Fruit fly (Drosophila melanogaster) whole organism, embryonic: ENCODE data around the gene ZnT35C.

Source experiments
- Awh ChIP-seq: fragments of 200-800 bp; sonication (Bioruptor generic); IDR thresholded peaks from 2 replicates; pipeline ENCODE4, ENCODE4 v1.3.6; 2022; ENCODE audit warnings: missing biosample characterization, missing genetic modification characterization
- B-H1 ChIP-seq: fragments of 200-800 bp; sonication (Bioruptor generic); IDR thresholded peaks from 3 replicates; pipeline ENCODE4 v1.3.6; 2022; ENCODE audit warnings: missing biosample characterization, missing genetic modification characterization
- CG10959 ChIP-seq: fragments of 200-800 bp; sonication (Bioruptor generic); IDR thresholded peaks from 2 replicates; pipeline ENCODE4 v1.3.6; 2022; ENCODE audit warnings: missing biosample characterization, missing genetic modification characterization
- CG11560 ChIP-seq: fragments of 200-800 bp; sonication (Bioruptor generic); IDR thresholded peaks from 3 replicates; pipeline ENCODE4 v1.3.6; 2022; ENCODE audit warnings: missing biosample characterization, missing genetic modification characterization
- CG11696 ChIP-seq: fragments of 200-800 bp; sonication (Bioruptor generic); IDR thresholded peaks from 2 replicates; pipeline ENCODE4 v1.3.6; 2022; ENCODE audit warnings: missing biosample characterization, missing genetic modification characterization
- CG12071 ChIP-seq: fragments of 200-800 bp; sonication (Bioruptor generic); optimal IDR thresholded peaks from 3 replicates; lab custom pipeline; 2018; ENCODE audit warnings: missing biosample characterization, mild to moderate bottlenecking, missing genetic modification characterization
- CG14860 ChIP-seq: fragments of 200-800 bp; sonication (Bioruptor generic); IDR thresholded peaks from 3 replicates; pipeline ENCODE4 v1.3.6; 2022; ENCODE audit warnings: missing biosample characterization, missing genetic modification characterization; ENCODE audit not compliant: partially characterized antibody
- CG15479 ChIP-seq: fragments of 200-800 bp; sonication (Bioruptor generic); optimal IDR thresholded peaks from 3 replicates; lab custom pipeline; 2019; ENCODE audit warnings: missing biosample characterization, mild to moderate bottlenecking, missing genetic modification characterization, moderate library complexity
- CG16813 ChIP-seq: fragments of 200-800 bp; sonication (Bioruptor generic); IDR thresholded peaks from 3 replicates; pipeline ENCODE4 v1.3.6; 2022; ENCODE audit warnings: missing biosample characterization, missing genetic modification characterization; ENCODE audit not compliant: partially characterized antibody
- CG2116 ChIP-seq: fragments of 200-800 bp; sonication (Bioruptor generic); optimal IDR thresholded peaks from 3 replicates; lab custom pipeline; 2018; ENCODE audit warnings: missing biosample characterization, mild to moderate bottlenecking, missing genetic modification characterization
- CG30431 ChIP-seq: fragments of 200-800 bp; sonication (Bioruptor generic); optimal IDR thresholded peaks from 2 replicates; lab custom pipeline; 2017; ENCODE audit warnings: missing biosample characterization, missing genetic modification characterization
- CG31388 ChIP-seq: fragments of 200-800 bp; sonication (Bioruptor generic); optimal IDR thresholded peaks from 2 replicates; lab custom pipeline; 2016; ENCODE audit warnings: missing biosample characterization, missing genetic modification characterization
- CG43689 ChIP-seq: fragments of 200-800 bp; sonication (Bioruptor generic); IDR thresholded peaks from 2 replicates; pipeline ENCODE4 v1.3.6; 2022; ENCODE audit warnings: missing biosample characterization, missing genetic modification characterization
- CG4854 ChIP-seq: fragments of 200-800 bp; sonication (Bioruptor generic); optimal IDR thresholded peaks from 2 replicates; lab custom pipeline; 2016; ENCODE audit warnings: missing biosample characterization, missing genetic modification characterization, inconsistent platforms
- CG5245 ChIP-seq: fragments of 200-800 bp; sonication (Bioruptor generic); optimal IDR thresholded peaks from 3 replicates; lab custom pipeline; 2016; ENCODE audit warnings: missing biosample characterization, missing genetic modification characterization
- CG6791 ChIP-seq: fragments of 200-800 bp; sonication (Bioruptor generic); IDR thresholded peaks from 3 replicates; pipeline ENCODE4 v1.3.6; 2022; ENCODE audit warnings: missing biosample characterization, missing genetic modification characterization; ENCODE audit not compliant: partially characterized antibody
- CG8359 ChIP-seq: fragments of 200-800 bp; sonication (Bioruptor generic); optimal IDR thresholded peaks from 2 replicates; lab custom pipeline; 2017; ENCODE audit warnings: missing biosample characterization, mild to moderate bottlenecking, missing genetic modification characterization, borderline replicate concordance
- CG9215 ChIP-seq: fragments of 200-800 bp; sonication (Bioruptor generic); IDR thresholded peaks from 2 replicates; pipeline ENCODE4 v1.3.6; 2022; ENCODE audit warnings: missing biosample characterization, missing genetic modification characterization
- CG9437 ChIP-seq: fragments of 200-800 bp; sonication (Bioruptor generic); optimal IDR thresholded peaks from 2 replicates; lab custom pipeline; 2018; ENCODE audit warnings: missing biosample characterization, mild to moderate bottlenecking, missing genetic modification characterization
- CG9727 ChIP-seq: fragments of 200-800 bp; sonication (Bioruptor generic); optimal IDR thresholded peaks from 3 replicates; lab custom pipeline; 2017; ENCODE audit warnings: missing biosample characterization, mild to moderate bottlenecking, missing genetic modification characterization
- Dip3 ChIP-seq: fragments of 200-800 bp; sonication (Bioruptor generic); optimal IDR thresholded peaks from 3 replicates; lab custom pipeline; 2016; ENCODE audit warnings: missing biosample characterization, missing genetic modification characterization
- Elba2 ChIP-seq: fragments of 200-800 bp; sonication (Bioruptor generic); optimal IDR thresholded peaks from 3 replicates; lab custom pipeline; 2016; ENCODE audit warnings: missing biosample characterization, missing genetic modification characterization
- Ets65A ChIP-seq: fragments of 200-800 bp; sonication (Bioruptor generic); peaks from one replicate; lab custom pipeline; 2016; ENCODE audit warnings: missing biosample characterization, missing genetic modification characterization
- GATAe ChIP-seq: fragments of 200-800 bp; sonication (Bioruptor generic); conservative IDR thresholded peaks from 2 replicates; pipeline ENCODE4 v1.3.6; 2022; ENCODE audit warnings: missing biosample characterization, missing genetic modification characterization
- HLH4C ChIP-seq: fragments of 200-800 bp; sonication (Bioruptor generic); IDR thresholded peaks from 3 replicates; pipeline ENCODE4 v1.3.6; 2022; ENCODE audit warnings: missing biosample characterization, missing genetic modification characterization; ENCODE audit not compliant: partially characterized antibody
- Hr39 ChIP-seq: fragments of >200 bp; optimal IDR thresholded peaks from 2 replicates; lab custom pipeline; 2017
- Lhr ChIP-seq: fragments of 200-800 bp; sonication (Bioruptor generic); optimal IDR thresholded peaks from 3 replicates; lab custom pipeline; 2017; ENCODE audit warnings: mild to moderate bottlenecking, missing biosample characterization, missing genetic modification reagents, missing genetic modification characterization
- MBD-R2 ChIP-seq: fragments of 200-800 bp; sonication (Bioruptor generic); IDR thresholded peaks from 2 replicates; pipeline ENCODE4 v1.3.6; 2022; ENCODE audit warnings: missing biosample characterization, missing genetic modification characterization
- Sry-δ ChIP-seq: fragments of 200-800 bp; sonication (Bioruptor generic); optimal IDR thresholded peaks from 2 replicates; lab custom pipeline; 2016; ENCODE audit warnings: missing biosample characterization, missing genetic modification characterization
- ac ChIP-seq: fragments of 200-800 bp; sonication (Bioruptor generic); optimal IDR thresholded peaks from 3 replicates; lab custom pipeline; 2017; ENCODE audit warnings: missing biosample characterization, mild to moderate bottlenecking, missing genetic modification characterization
- bbx ChIP-seq: fragments of 200-800 bp; sonication (Bioruptor generic); IDR thresholded peaks from 2 replicates; pipeline ENCODE4 v1.3.6; 2022; ENCODE audit warnings: missing biosample characterization, missing genetic modification characterization; ENCODE audit not compliant: partially characterized antibody
- bigmax ChIP-seq: fragments of 200-800 bp; sonication (Bioruptor generic); optimal IDR thresholded peaks from 2 replicates; lab custom pipeline; 2018; ENCODE audit warnings: missing biosample characterization, mild to moderate bottlenecking, missing genetic modification characterization
- btn ChIP-seq: fragments of 200-800 bp; sonication (Bioruptor generic); optimal IDR thresholded peaks from 2 replicates; lab custom pipeline; 2016; ENCODE audit warnings: missing biosample characterization, missing genetic modification characterization
- cg ChIP-seq: fragments of 200-800 bp; sonication (Bioruptor generic); optimal IDR thresholded peaks from 3 replicates; lab custom pipeline; 2019; ENCODE audit warnings: missing biosample characterization, mild to moderate bottlenecking, missing genetic modification characterization, moderate library complexity
- dimm ChIP-seq: fragments of 200-800 bp; sonication (Bioruptor generic); IDR thresholded peaks from 2 replicates; pipeline ENCODE4 v1.3.6; 2022; ENCODE audit warnings: missing biosample characterization, missing genetic modification characterization
- fu2 ChIP-seq: fragments of 200-800 bp; sonication (Bioruptor generic); optimal IDR thresholded peaks from 2 replicates; lab custom pipeline; 2016; ENCODE audit warnings: missing biosample characterization, missing genetic modification characterization
- grn ChIP-seq: fragments of 200-800 bp; sonication (Bioruptor generic); optimal IDR thresholded peaks from 3 replicates; lab custom pipeline; 2017; ENCODE audit warnings: missing biosample characterization, missing genetic modification characterization
- hth ChIP-seq: fragments of >200 bp; optimal IDR thresholded peaks from 2 replicates; lab custom pipeline; 2017; ENCODE audit warnings: inconsistent platforms
- inv ChIP-seq: fragments of 200-800 bp; sonication (Bioruptor generic); IDR thresholded peaks from 2 replicates; pipeline ENCODE4 v1.3.6; 2022; ENCODE audit warnings: missing biosample characterization, missing genetic modification characterization; ENCODE audit not compliant: partially characterized antibody
- nerfin-1 ChIP-seq: fragments of 200-800 bp; sonication (Bioruptor generic); optimal IDR thresholded peaks from 3 replicates; lab custom pipeline; 2019; ENCODE audit warnings: missing biosample characterization, mild to moderate bottlenecking, missing genetic modification characterization, moderate library complexity
- nerfin-2 ChIP-seq: fragments of 200-800 bp; sonication (Bioruptor generic); IDR thresholded peaks from 2 replicates; pipeline ENCODE4 v1.3.6; 2022; ENCODE audit warnings: missing biosample characterization, missing genetic modification characterization; ENCODE audit not compliant: partially characterized antibody
- otp ChIP-seq: fragments of 200-800 bp; sonication (Bioruptor generic); IDR thresholded peaks from 3 replicates; pipeline ENCODE4, ENCODE4 v1.3.6; 2022; ENCODE audit warnings: missing biosample characterization, missing genetic modification characterization
- scrt ChIP-seq: fragments of 200-800 bp; sonication (Bioruptor generic); optimal IDR thresholded peaks from 2 replicates; lab custom pipeline; 2018; ENCODE audit warnings: missing biosample characterization, mild to moderate bottlenecking, missing genetic modification characterization, moderate library complexity
- sens ChIP-seq: fragments of 200-800 bp; sonication (Bioruptor generic); peaks from one replicate; lab custom pipeline; 2016; ENCODE audit warnings: missing biosample characterization, missing genetic modification characterization
- tap ChIP-seq: fragments of 200-800 bp; optimal IDR thresholded peaks from 3 replicates; lab custom pipeline; 2019; ENCODE audit warnings: missing biosample characterization, mild to moderate bottlenecking, missing genetic modification characterization, moderate library complexity
- tin ChIP-seq: fragments of 200-800 bp; sonication (Bioruptor generic); optimal IDR thresholded peaks from 3 replicates; lab custom pipeline; 2016; ENCODE audit warnings: missing biosample characterization, missing genetic modification characterization
- tna ChIP-seq: fragments of 200-800 bp; sonication (Bioruptor generic); IDR thresholded peaks from 2 replicates; pipeline ENCODE4 v1.3.6; 2022; ENCODE audit warnings: missing biosample characterization, missing genetic modification characterization; ENCODE audit not compliant: partially characterized antibody
- unpg ChIP-seq: fragments of 200-800 bp; sonication (Bioruptor generic); optimal IDR thresholded peaks from 3 replicates; lab custom pipeline; 2018; ENCODE audit warnings: missing biosample characterization, mild to moderate bottlenecking, missing genetic modification characterization, moderate library complexity

Gene ZnT35C

dm6 chr2L:15248163-15249005, 870 bp upstream of the ZnT35C start, which contains the start of gene dao (continued):
- TF ChIP-seq Awh (GFP tag; lab: Robert Waterston, UW) = no peak; the same call in 1 of the 2 replicates
- TF ChIP-seq Sry-δ (GFP tag; lab: Kevin White, UChicago) = peak; percentile 94
- peak; percentile 18 for TF ChIP-seq fu2
- peak; percentile 68 for TF ChIP-seq tin (GFP tag; lab: Kevin White, UChicago)
- no peak for TF ChIP-seq grn (GFP tag; lab: Kevin White, UChicago)
- TF ChIP-seq CG43689 = no peak
- TF ChIP-seq hth (lab: Kevin White, UChicago) = no peak
- no peak for TF ChIP-seq otp
- no peak for TF ChIP-seq CG12071 (GFP tag; lab: Kevin White, UChicago)
- TF ChIP-seq tna (GFP tag; lab: Robert Waterston, UW) = peak; percentile 36; the same call in 1 of the 2 replicates
- TF ChIP-seq CG8359 (GFP tag; lab: Kevin White, UChicago) = no peak
- TF ChIP-seq nerfin-1 (tag; lab: Kevin White, UChicago) = peak; percentile 11
- TF ChIP-seq CG15479 (GFP tag; lab: Kevin White, UChicago) = peak; percentile 45
- peak; percentile 76 for TF ChIP-seq HLH4C
- no peak for TF ChIP-seq CG11560
- TF ChIP-seq ac (GFP tag; lab: Kevin White, UChicago) = no peak
- no peak for TF ChIP-seq tap (tag; lab: Kevin White, UChicago)
- no peak for TF ChIP-seq scrt
- TF ChIP-seq CG2116 = peak; percentile 28
- peak; percentile 78 for TF ChIP-seq bbx (GFP tag; lab: Robert Waterston, UW)
- TF ChIP-seq unpg (GFP tag; lab: Kevin White, UChicago) = peak; percentile 32
- no peak for TF ChIP-seq btn
- no peak for TF ChIP-seq bigmax (GFP tag; lab: Kevin White, UChicago)
- no peak for TF ChIP-seq cg (GFP tag; lab: Kevin White, UChicago)
- TF ChIP-seq GATAe (GFP tag; lab: Robert Waterston, UW) = no peak
- TF ChIP-seq CG9215 (GFP tag; lab: Robert Waterston, UW) = peak; percentile 38

dm6 chr2L:15244708-15245107, 2.8 kb downstream of the ZnT35C start:
- TF ChIP-seq sens (peak; percentile 19), CG6791 (GFP tag; lab: Robert Waterston, UW) (peak; percentile 57; the same call in 1 of the 3 replicates), CG9727 (GFP tag; lab: Kevin White, UChicago) (no peak), CG14860 (GFP tag; lab: Robert Waterston, UW) (peak; percentile 58; the same call in 2 of the 3 replicates), CG4854 (GFP tag; lab: Kevin White, UChicago) (no peak), nerfin-2 (GFP tag; lab: Robert Waterston, UW) (peak; percentile 63; the same call in 1 of the 2 replicates), inv (GFP tag; lab: Robert Waterston, UW) (peak; percentile 12; the same call in 1 of the 2 replicates), CG16813 (GFP tag; lab: Robert Waterston, UW) (peak; percentile 53; the same call in 2 of the 3 replicates), Elba2 (GFP tag; lab: Kevin White, UChicago) (no peak), HLH4C (peak; percentile 66; the same call in 2 of the 3 replicates)

- peak; percentile 29 for TF ChIP-seq Ets65A
- TF ChIP-seq B-H1 (GFP tag; lab: Robert Waterston, UW) = no peak
- no peak for TF ChIP-seq Dip3 (GFP tag; lab: Kevin White, UChicago)
- TF ChIP-seq CG9437 (GFP tag; lab: Kevin White, UChicago) = no peak
- 0 out of 2 replicates have a peak, but pooled peaks have one; percentile 0 for TF ChIP-seq CG10959 (GFP tag; lab: Robert Waterston, UW)
- peak; percentile 81 for TF ChIP-seq Hr39 (lab: Kevin White, UChicago)
- no peak for TF ChIP-seq dimm
- no peak for TF ChIP-seq CG31388 (GFP tag; lab: Kevin White, UChicago)
- TF ChIP-seq CG30431 = no peak
- no peak for TF ChIP-seq CG5245 (GFP tag; lab: Kevin White, UChicago)
- TF ChIP-seq MBD-R2 (GFP tag; lab: Robert Waterston, UW) = no peak
- TF ChIP-seq CG11696 (GFP tag; lab: Robert Waterston, UW) = no peak
- no peak for TF ChIP-seq Lhr (GFP tag; lab: Kevin White, UChicago)
Measured at dm6 chr2L:15243413-15243812, 4.1 kb downstream of the ZnT35C start.
